Worm (Caenorhabditis elegans): Measurements from ENCODE around the gene Y54G11A.17.
"Not testable (repeated sequence)": the region's sequence is repeated elsewhere in the genome, so short reads cannot be mapped to it uniquely, and the experiment has no call there.

Gene Y54G11A.17

DNA sequence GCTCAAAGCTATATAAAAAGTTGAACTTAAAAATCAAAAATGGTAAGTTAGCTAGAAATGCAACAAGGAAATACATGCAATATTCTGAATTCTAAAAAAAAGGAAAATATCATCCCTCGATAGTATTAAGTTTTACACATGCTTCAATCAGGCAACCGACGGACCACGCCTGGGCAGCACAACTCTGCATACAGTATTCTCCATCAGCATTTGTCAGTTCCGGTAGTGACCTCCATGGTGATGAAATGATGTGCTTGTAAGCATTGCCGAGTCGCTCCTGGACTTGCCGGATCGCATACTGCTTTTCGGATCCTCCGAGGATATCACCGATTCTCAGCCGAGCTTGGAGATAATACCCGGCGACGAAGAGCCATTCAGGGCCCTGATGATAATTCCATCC is 1.6 kb upstream of the Y54G11A.17 start (continued):
- TF ChIP-seq dmd-6 (GFP tag; IDR thresholded peaks at IDR 0.05) (no peak), ctbp-1 (GFP tag; IDR thresholded peaks at IDR 0.05) (0 out of 2 replicates have a peak, but pooled peaks have one; percentile 49), nhr-6 (tag; optimal IDR thresholded peaks at IDR 0.05) (no peak), cey-2 (tag; optimal IDR thresholded peaks at IDR 0.05; ENCODE audit: borderline replicate concordance, insufficient read depth) (no peak), spr-3 (GFP tag; optimal IDR thresholded peaks at IDR 0.05) (no peak), dmd-9 (GFP tag; IDR thresholded peaks at IDR 0.05) (no peak), fkh-10 (GFP tag; optimal IDR thresholded peaks at IDR 0.05) (no peak), lin-39 (tag; optimal IDR thresholded peaks at IDR 0.05) (no peak), aly-2 (tag; optimal IDR thresholded peaks at IDR 0.05) (no peak), daf-19 (GFP tag; conservative IDR thresholded peaks at IDR 0.05) (no peak), attf-4 (tag; optimal IDR thresholded peaks at IDR 0.05) (no peak), rbr-2 (tag; optimal IDR thresholded peaks at IDR 0.05) (no peak), nhr-41 (GFP tag; IDR thresholded peaks at IDR 0.05) (0 out of 2 replicates have a peak, but pooled peaks have one; percentile 34), tag-97 (GFP tag; IDR thresholded peaks at IDR 0.05) (no peak), hlh-30 (tag; optimal IDR thresholded peaks at IDR 0.05; ENCODE audit: insufficient read depth) (no peak), gei-8 (GFP tag; optimal IDR thresholded peaks at IDR 0.05) (no peak), zfp-3 (GFP tag; conservative IDR thresholded peaks at IDR 0.05) (0 out of 2 replicates have a peak, but pooled peaks have one; percentile 34), T26A8.4 (GFP tag; IDR thresholded peaks at IDR 0.05) (no peak), aha-1 (tag) (peak; percentile 27), hif-1 (tag; optimal IDR thresholded peaks at IDR 0.05) (no peak), ceh-82 (tag; optimal IDR thresholded peaks at IDR 0.05) (no peak), jun-1 (tag; optimal IDR thresholded peaks at IDR 0.05) (no peak), ama-1 (optimal IDR thresholded peaks at IDR 0.05) (peak; percentile 19), nhr-76 (tag; optimal IDR thresholded peaks at IDR 0.05) (no peak), tra-1 (GFP tag; IDR thresholded peaks at IDR 0.05) (no peak), fos-1 (tag; optimal IDR thresholded peaks at IDR 0.05) (no peak), saeg-2 (GFP tag; IDR thresholded peaks at IDR 0.05) (no peak), lin-38 (GFP tag; IDR thresholded peaks at IDR 0.05) (peak; percentile 63), duxl-1 (tag; optimal IDR thresholded peaks at IDR 0.05; ENCODE audit: poor library complexity) (peak; percentile 24), F37D6.2 (tag; optimal IDR thresholded peaks at IDR 0.05) (no peak), pqm-1 (tag; optimal IDR thresholded peaks at IDR 0.05) (no peak), arid-1 (GFP tag; conservative IDR thresholded peaks at IDR 0.05) (peak; percentile 36; the same call in 1 of the 2 replicates), spr-1 (tag; optimal IDR thresholded peaks at IDR 0.05) (no peak)

DNA sequence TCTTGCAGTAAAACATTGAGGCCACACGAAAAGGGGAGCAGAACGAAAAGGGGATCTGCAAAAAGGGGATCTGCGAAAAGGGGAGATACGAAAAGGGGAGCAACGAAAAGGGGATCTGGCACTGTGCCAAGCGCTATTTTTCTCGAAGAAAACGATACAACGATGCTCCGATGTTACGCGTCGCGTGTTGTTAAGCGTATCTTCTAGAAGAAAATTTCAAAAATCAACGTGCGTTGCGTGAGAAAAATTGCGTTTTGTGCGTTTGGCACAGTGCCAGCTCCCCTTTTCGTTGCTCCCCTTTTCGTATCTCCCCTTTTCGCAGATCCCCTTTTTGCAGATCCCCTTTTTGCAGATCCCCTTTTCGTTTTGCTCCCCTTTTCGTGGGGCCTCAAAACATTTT is 3.0 kb downstream of the Y54G11A.17 start, which contains the start of gene Y54G11A.9:
Y54G11A.9 (minus strand) TSS at position 196 of the 400 bp plus-strand sequence.
- peak in 1 of 2 experiments; percentile 56 for TF ChIP-seq unc-62 (GFP tag; optimal IDR thresholded peaks at IDR 0.05 in 1 of 2)
- not testable (repeated sequence) for TF ChIP-seq unc-62 (tag; optimal IDR thresholded peaks at IDR 0.05)

DNA sequence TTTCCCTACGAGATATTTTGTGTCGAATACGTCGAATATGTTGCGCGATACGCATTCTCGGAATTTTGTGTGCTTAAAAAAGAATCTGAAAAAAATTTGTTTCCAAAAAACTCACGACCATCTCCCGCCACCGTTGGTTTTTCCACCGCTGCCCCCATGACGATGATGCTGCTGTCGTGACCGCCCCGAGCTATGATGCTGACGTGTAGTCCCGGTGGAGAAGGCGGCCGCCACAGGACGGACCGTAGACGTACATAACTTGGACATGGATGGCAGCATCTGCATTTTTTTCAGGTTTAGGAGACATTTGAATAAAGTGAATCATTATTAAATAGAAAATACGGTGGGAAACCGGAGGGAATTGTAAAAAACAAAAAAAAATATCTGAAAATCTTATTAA is 5.0 kb downstream of the Y54G11A.17 start, which contains the start of gene ddl-3:
ddl-3 (minus strand) TSS at position 289 of the 400 bp plus-strand sequence.
- TF ChIP-seq set-16 (GFP tag; IDR thresholded peaks at IDR 0.05) (peak; percentile 31; the same call in 1 of the 2 replicates), Y48G9A.11 (GFP tag; IDR thresholded peaks at IDR 0.05) (0 out of 2 replicates have a peak, but pooled peaks have one; percentile 55)

DNA sequence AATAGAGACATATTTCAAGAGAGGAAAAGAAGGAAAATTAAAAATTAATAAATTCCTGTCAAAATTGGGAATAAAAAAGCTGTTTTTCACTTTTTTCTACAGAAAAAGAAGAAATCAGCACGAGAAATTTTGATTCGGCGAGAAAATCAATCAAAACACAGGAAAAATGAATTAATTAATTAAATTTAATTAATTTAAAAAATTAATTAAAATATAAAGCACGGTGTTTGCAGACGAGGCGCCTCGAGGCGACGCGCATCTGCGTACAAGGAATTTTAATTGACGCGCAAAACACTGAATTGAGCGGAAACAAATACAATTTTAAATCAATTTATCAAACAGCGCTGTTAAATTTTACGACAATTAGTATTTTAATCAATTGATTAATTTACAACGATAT is 28.0 kb downstream of the Y54G11A.17 start:
- TF ChIP-seq lin-38 (GFP tag; IDR thresholded peaks at IDR 0.05) (peak; percentile 39; the same call in 1 of the 2 replicates), nhr-77 (tag; optimal IDR thresholded peaks at IDR 0.05) (no peak), lin-15B (tag; optimal IDR thresholded peaks at IDR 0.05) (no peak), mes-2 (tag; optimal IDR thresholded peaks at IDR 0.05; ENCODE audit: poor library complexity, severe bottlenecking) (peak; percentile 27), madf-9 (GFP tag; conservative IDR thresholded peaks at IDR 0.05) (no peak), lin-13 (GFP tag; optimal IDR thresholded peaks at IDR 0.05) (no peak), lin-29 (GFP tag; IDR thresholded peaks at IDR 0.05) (no peak), nhr-48 (tag; optimal IDR thresholded peaks at IDR 0.05) (no peak), ceh-28 (tag; optimal IDR thresholded peaks at IDR 0.05) (no peak), nhr-6 (tag; optimal IDR thresholded peaks at IDR 0.05) (no peak), nhr-102 (tag; optimal IDR thresholded peaks at IDR 0.05) (no peak)

All from whole organism, L4 larva.